Worm (Caenorhabditis elegans): ENCODE measurements around the gene fbxa-82.

The fbxa-82 gene

DNA sequence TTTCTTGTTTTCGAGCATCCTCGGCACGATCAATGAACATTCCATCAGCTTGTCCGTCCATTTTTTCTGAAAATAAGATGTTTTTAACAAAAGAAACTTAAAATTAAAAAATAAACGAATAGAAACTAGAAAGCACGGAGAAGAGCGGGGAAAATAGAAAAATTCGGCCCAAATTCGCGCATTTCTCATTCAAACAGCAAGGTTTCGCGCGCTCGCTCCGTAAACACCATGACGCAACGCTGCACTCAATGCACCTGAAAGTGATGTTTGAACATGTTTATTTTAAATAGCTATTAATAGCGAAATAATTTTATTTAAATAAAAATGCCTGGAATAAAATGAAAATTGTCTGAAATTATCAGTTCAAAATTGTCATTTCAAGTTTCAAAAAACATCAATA, 7.2 kb upstream of the fbxa-82 start, which contains the start of the genes mcm-3 and C25D7.15 (continued):
- no peak for TF ChIP-seq lin-14 (GFP tag; optimal IDR thresholded peaks at IDR 0.05)
- no peak for TF ChIP-seq nhr-237 (tag; optimal IDR thresholded peaks at IDR 0.05)
- no peak for TF ChIP-seq fkh-10 (GFP tag; optimal IDR thresholded peaks at IDR 0.05)
- no peak for TF ChIP-seq unc-62 (GFP tag; optimal IDR thresholded peaks at IDR 0.05)
- TF ChIP-seq ceh-82 (tag; optimal IDR thresholded peaks at IDR 0.05) = no peak
- peak; percentile 13 for TF ChIP-seq lin-15B (tag; optimal IDR thresholded peaks at IDR 0.05)
- TF ChIP-seq unc-130 (tag; optimal IDR thresholded peaks at IDR 0.05) = peak; percentile 67
- no peak for TF ChIP-seq ceh-90 (tag; optimal IDR thresholded peaks at IDR 0.05)
- no peak for TF ChIP-seq fos-1 (tag; optimal IDR thresholded peaks at IDR 0.05)
- no peak for TF ChIP-seq fkh-4 (tag; optimal IDR thresholded peaks at IDR 0.05; ENCODE audit: borderline replicate concordance)
- peak; percentile 38 for TF ChIP-seq nhr-85 (tag)
- TF ChIP-seq elt-2 (tag; optimal IDR thresholded peaks at IDR 0.05) = no peak
- peak; percentile 41 for TF ChIP-seq nhr-90 (tag; optimal IDR thresholded peaks at IDR 0.05; ENCODE audit: poor library complexity)
- TF ChIP-seq lsy-2 (tag; optimal IDR thresholded peaks at IDR 0.05) = peak; percentile 17 to 47
- no peak for TF ChIP-seq mef-2 (tag; optimal IDR thresholded peaks at IDR 0.05)
- no peak for TF ChIP-seq jun-1 (tag; optimal IDR thresholded peaks at IDR 0.05)
- no peak for TF ChIP-seq alr-1 (tag; optimal IDR thresholded peaks at IDR 0.05; ENCODE audit: borderline replicate concordance)
- no peak for TF ChIP-seq hpl-2 (GFP tag; optimal IDR thresholded peaks at IDR 0.05)
- TF ChIP-seq F16B12.6 (tag; optimal IDR thresholded peaks at IDR 0.05) = peak; percentile 88
- TF ChIP-seq vab-15 (tag; optimal IDR thresholded peaks at IDR 0.05) = no peak
- peak; percentile 67 to 87 for TF ChIP-seq efl-1 (optimal IDR thresholded peaks at IDR 0.05)
- peak; percentile 88 to 98 for TF ChIP-seq efl-1 (GFP tag; optimal IDR thresholded peaks at IDR 0.05 in 1 of 2)
- TF ChIP-seq nhr-11 (tag; optimal IDR thresholded peaks at IDR 0.05) = no peak
- peak; percentile 25 for TF ChIP-seq nhr-47 (tag; optimal IDR thresholded peaks at IDR 0.05)
- peak; percentile 33 for TF ChIP-seq blmp-1 (tag; optimal IDR thresholded peaks at IDR 0.05)
- no peak for TF ChIP-seq egl-27 (tag; optimal IDR thresholded peaks at IDR 0.05)
- peak; percentile 55 for TF ChIP-seq nhr-71 (tag; optimal IDR thresholded peaks at IDR 0.05)
- TF ChIP-seq mep-1 (tag; optimal IDR thresholded peaks at IDR 0.05) = peak; percentile 49
- no peak for TF ChIP-seq ceh-88 (GFP tag; IDR thresholded peaks at IDR 0.05)
- no peak for TF ChIP-seq pqm-1 (tag; optimal IDR thresholded peaks at IDR 0.05)
- no peak for TF ChIP-seq hlh-4 (tag; optimal IDR thresholded peaks at IDR 0.05)
- no peak for TF ChIP-seq grh-1 (GFP tag; IDR thresholded peaks at IDR 0.05)
- no peak for TF ChIP-seq ces-1 (GFP tag; optimal IDR thresholded peaks at IDR 0.05)
- no peak for TF ChIP-seq pax-3 (tag; optimal IDR thresholded peaks at IDR 0.05)
- TF ChIP-seq swsn-7 (tag; optimal IDR thresholded peaks at IDR 0.05) = peak; percentile 26
- peak; percentile 71 to 90 for TF ChIP-seq lin-35 (GFP tag; optimal IDR thresholded peaks at IDR 0.05)
- TF ChIP-seq C16A3.4 (tag; optimal IDR thresholded peaks at IDR 0.05) = peak; percentile 34
- no peak for TF ChIP-seq sup-37 (GFP tag; optimal IDR thresholded peaks at IDR 0.05)
- peak; percentile 13 for TF ChIP-seq nhr-20 (tag; optimal IDR thresholded peaks at IDR 0.05)

DNA sequence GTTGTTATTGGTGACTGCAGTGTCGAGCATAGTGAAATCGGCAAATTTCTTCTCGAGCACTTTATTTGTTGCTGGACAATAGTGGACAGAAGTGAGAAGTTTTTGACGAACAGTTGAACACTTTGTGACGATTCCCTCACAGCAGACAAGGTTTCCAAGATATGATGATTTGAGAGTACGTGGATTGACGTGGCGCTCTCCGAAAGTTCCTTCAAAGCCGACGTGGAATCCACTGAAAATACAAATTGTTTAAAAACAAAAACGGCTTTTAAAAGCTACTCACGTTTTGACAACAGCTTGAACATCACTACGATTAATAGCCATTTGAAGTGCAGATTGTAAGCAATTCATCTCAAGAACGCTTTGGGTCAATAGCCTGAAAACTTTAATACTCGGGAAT, 6.6 kb upstream of the fbxa-82 start:
- TF ChIP-seq nhr-28 (tag; optimal IDR thresholded peaks at IDR 0.05) = no peak
- TF ChIP-seq zip-4 (GFP tag; optimal IDR thresholded peaks at IDR 0.05) = no peak
- TF ChIP-seq nhr-71 (tag; optimal IDR thresholded peaks at IDR 0.05) = no peak
- no peak for TF ChIP-seq ztf-4 (tag; optimal IDR thresholded peaks at IDR 0.05)
- TF ChIP-seq jun-1 (tag; optimal IDR thresholded peaks at IDR 0.05) = no peak
- 0 out of 2 replicates have a peak, but pooled peaks have one; percentile 2 for TF ChIP-seq grh-1 (GFP tag; IDR thresholded peaks at IDR 0.05)
- no peak for TF ChIP-seq ceh-88 (GFP tag; IDR thresholded peaks at IDR 0.05)
- no peak for TF ChIP-seq fkh-4 (tag; optimal IDR thresholded peaks at IDR 0.05; ENCODE audit: borderline replicate concordance)
- TF ChIP-seq ceh-82 (tag; optimal IDR thresholded peaks at IDR 0.05) = no peak
- no peak for TF ChIP-seq efl-1 (optimal IDR thresholded peaks at IDR 0.05)
- peak in 1 of 2 experiments; percentile 87 for TF ChIP-seq efl-1 (GFP tag; optimal IDR thresholded peaks at IDR 0.05 in 1 of 2)

Data from whole organism, L1 larva.